Worm (Caenorhabditis elegans): ENCODE results near the gene sec-15.
A peak's percentile ranks its signal among the peaks of the same experiment; 100 is the strongest.

sec-15 gene

DNA sequence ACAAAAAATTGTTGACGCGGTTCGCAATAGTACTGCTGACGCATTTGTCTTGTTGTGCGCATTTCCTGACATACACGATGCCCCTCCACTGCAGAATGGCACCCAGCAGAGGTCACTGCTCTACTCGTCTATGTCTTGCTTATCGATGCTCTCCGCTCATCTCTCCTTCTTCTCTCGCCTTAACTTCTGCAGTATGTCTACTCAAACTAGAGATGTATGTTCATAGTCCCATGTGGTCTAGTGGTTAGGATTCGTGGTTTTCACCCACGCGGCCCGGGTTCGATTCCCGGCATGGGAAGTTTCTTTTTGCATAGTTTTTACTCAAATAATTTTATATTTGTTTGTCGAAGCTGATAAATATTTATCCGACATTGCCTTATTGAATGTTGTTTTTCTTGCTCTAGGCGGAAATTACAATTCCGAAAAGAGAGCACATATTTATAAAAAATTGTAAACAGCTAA, 403 bp upstream of the sec-15 start, which contains the start of gene C28G1.2 (continued):
- TF ChIP-seq sup-37 (GFP tag; optimal IDR thresholded peaks at IDR 0.05): peak; percentile 82
- TF ChIP-seq fkh-10 (GFP tag; optimal IDR thresholded peaks at IDR 0.05): peak; percentile 92
- peak; percentile 76 for TF ChIP-seq fos-1 (tag; optimal IDR thresholded peaks at IDR 0.05)
- peak; percentile 62 for TF ChIP-seq egl-27 (tag; optimal IDR thresholded peaks at IDR 0.05)
- TF ChIP-seq xbp-1 (tag; optimal IDR thresholded peaks at IDR 0.05): peak; percentile 95
- TF ChIP-seq lin-15B (tag; optimal IDR thresholded peaks at IDR 0.05): peak; percentile 50
- TF ChIP-seq jun-1 (tag; optimal IDR thresholded peaks at IDR 0.05): peak; percentile 80
- TF ChIP-seq lsy-2 (tag; optimal IDR thresholded peaks at IDR 0.05): peak; percentile 83 to 91
- TF ChIP-seq fkh-8 (tag; optimal IDR thresholded peaks at IDR 0.05): peak; percentile 93
- peak; percentile 44 for TF ChIP-seq elt-2 (tag; optimal IDR thresholded peaks at IDR 0.05)
- TF ChIP-seq pag-3 (tag; optimal IDR thresholded peaks at IDR 0.05; ENCODE audit: borderline replicate concordance, insufficient read depth): peak; percentile 73

DNA sequence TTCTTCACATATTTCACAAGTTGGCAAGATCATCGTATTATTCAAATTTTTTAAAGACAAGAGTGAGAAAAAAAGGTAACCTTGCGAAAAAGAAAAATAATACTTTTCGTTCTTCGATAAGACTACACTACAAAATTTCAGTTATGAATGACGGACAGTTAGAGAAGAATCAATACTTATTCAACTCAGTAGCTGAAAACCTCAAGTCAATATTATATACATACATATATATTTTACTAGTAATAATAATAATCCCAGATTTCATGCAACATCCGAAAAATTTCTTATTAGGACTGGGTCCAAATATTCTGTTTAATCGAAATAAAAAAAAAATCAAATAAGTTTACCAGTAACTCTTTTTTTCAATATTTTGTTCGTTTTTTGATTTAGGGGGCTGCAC, 4.4 kb downstream of the sec-15 start, which contains the start of gene C28G1.6:
C28G1.6 (minus strand) TSS at position 101 of the 400 bp plus-strand sequence.
- no peak for TF ChIP-seq lin-39 (tag; optimal IDR thresholded peaks at IDR 0.05)
- TF ChIP-seq alr-1 (tag; optimal IDR thresholded peaks at IDR 0.05; ENCODE audit: borderline replicate concordance): no peak
- peak; percentile 14 for TF ChIP-seq elt-2 (tag; optimal IDR thresholded peaks at IDR 0.05)

DNA sequence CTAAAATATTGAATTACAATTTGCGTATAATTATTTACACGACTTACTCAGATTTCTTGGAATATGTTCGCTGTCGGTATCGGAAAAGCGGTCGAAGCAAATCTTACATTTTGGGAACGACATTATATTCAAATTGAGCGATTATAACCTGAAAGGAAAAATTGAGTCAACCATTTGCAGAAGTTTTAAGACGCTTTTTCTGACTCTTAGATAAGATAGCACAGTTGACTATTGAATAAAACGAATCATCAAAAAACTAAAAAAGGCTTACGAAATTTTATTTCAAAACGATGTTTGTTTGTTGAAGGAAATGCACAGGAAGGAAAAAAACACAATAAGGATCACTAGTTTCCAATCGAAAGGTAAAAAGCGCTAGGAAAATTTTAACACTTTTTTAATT, 7.2 kb downstream of the sec-15 start, which contains the start of gene rcs-1:
rcs-1 (minus strand) TSS at position 176 of the 400 bp plus-strand sequence.
- TF ChIP-seq ceh-8 (GFP tag; optimal IDR thresholded peaks at IDR 0.05): no peak
- TF ChIP-seq nhr-237 (tag; optimal IDR thresholded peaks at IDR 0.05): no peak

DNA sequence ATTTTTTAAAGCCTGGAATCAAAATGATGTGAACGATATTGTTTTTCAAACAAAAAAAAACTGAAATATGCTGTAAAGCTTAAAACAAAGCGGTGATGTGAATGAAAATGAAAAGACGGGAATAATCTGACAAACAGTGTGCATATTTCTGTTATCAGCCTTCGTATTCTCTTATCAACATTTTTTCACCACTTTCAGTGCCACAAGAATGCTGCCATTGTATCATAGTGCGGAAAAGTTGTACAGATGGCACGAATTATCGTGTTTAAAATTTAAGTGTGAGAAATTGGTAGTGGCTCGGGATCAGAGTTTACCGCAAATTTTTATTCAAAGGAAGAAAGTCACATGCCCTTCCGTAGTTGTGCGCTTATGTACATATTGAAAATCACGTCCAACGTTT, 11.1 kb downstream of the sec-15 start, which contains the start of gene ifd-1:
ifd-1 (minus strand) TSS at position 12 of the 400 bp plus-strand sequence.
- TF ChIP-seq nhr-11 (tag; optimal IDR thresholded peaks at IDR 0.05): no peak
- TF ChIP-seq nhr-12 (tag; optimal IDR thresholded peaks at IDR 0.05): no peak
- TF ChIP-seq rnt-1 (tag; optimal IDR thresholded peaks at IDR 0.05): no peak
- TF ChIP-seq C16A3.4 (tag; optimal IDR thresholded peaks at IDR 0.05): no peak
- TF ChIP-seq efl-1 (optimal IDR thresholded peaks at IDR 0.05): no peak
- peak in 1 of 2 experiments; percentile 47 for TF ChIP-seq efl-1 (GFP tag; optimal IDR thresholded peaks at IDR 0.05 in 1 of 2)
- no peak for TF ChIP-seq ceh-82 (tag; optimal IDR thresholded peaks at IDR 0.05)
- no peak for TF ChIP-seq nhr-85 (tag)
- peak; percentile 15 for TF ChIP-seq pqm-1 (tag; optimal IDR thresholded peaks at IDR 0.05)
- TF ChIP-seq ama-1 (optimal IDR thresholded peaks at IDR 0.05): no peak
- no peak for TF ChIP-seq alr-1 (tag; optimal IDR thresholded peaks at IDR 0.05; ENCODE audit: borderline replicate concordance)
- no peak for TF ChIP-seq egl-27 (tag; optimal IDR thresholded peaks at IDR 0.05)
- no peak for TF ChIP-seq ceh-8 (GFP tag; optimal IDR thresholded peaks at IDR 0.05)
- TF ChIP-seq irx-1 (tag; optimal IDR thresholded peaks at IDR 0.05): no peak
- TF ChIP-seq blmp-1 (tag; optimal IDR thresholded peaks at IDR 0.05): no peak
- no peak for TF ChIP-seq dpl-1 (GFP tag; optimal IDR thresholded peaks at IDR 0.05)
- TF ChIP-seq ceh-63 (GFP tag; optimal IDR thresholded peaks at IDR 0.05): no peak
- TF ChIP-seq jun-1 (tag; optimal IDR thresholded peaks at IDR 0.05): peak; percentile 23
- TF ChIP-seq nhr-90 (tag; optimal IDR thresholded peaks at IDR 0.05; ENCODE audit: poor library complexity): peak; percentile 21
- TF ChIP-seq elt-2 (tag; optimal IDR thresholded peaks at IDR 0.05): peak; percentile 92
- no peak for TF ChIP-seq mef-2 (tag; optimal IDR thresholded peaks at IDR 0.05)
- no peak for TF ChIP-seq nhr-77 (tag; optimal IDR thresholded peaks at IDR 0.05)
- peak in 1 of 2 experiments; percentile 34 for TF ChIP-seq lin-35 (GFP tag; optimal IDR thresholded peaks at IDR 0.05)
- TF ChIP-seq ces-1 (GFP tag; optimal IDR thresholded peaks at IDR 0.05): no peak

DNA sequence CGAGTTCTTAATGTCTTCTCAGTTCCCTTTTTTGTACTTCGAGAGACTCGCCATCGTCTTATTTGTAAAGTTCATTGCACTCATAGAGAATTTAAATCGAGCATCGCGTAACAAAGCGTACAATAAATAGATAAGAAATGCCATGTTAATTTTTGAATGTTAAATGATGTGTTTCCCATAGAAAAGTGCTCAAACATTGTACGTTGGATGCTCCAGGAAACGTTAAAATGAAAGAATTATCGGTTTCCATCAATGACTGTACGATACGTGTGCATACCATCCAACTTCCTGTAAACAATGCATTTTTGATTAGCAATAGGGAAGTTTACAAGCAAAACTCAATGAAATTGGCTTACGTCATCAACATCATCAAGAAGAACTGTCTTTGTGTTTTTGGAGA, 14.9 kb downstream of the sec-15 start:
- TF ChIP-seq elt-2 (tag; optimal IDR thresholded peaks at IDR 0.05): peak; percentile 75
- no peak for TF ChIP-seq sup-37 (GFP tag; optimal IDR thresholded peaks at IDR 0.05)
- TF ChIP-seq lin-35 (GFP tag; optimal IDR thresholded peaks at IDR 0.05): peak in 1 of 2 experiments; percentile 13
- no peak for TF ChIP-seq aly-2 (tag; optimal IDR thresholded peaks at IDR 0.05)

Measured in whole organism, L1 larva.